Fruit fly (Drosophila melanogaster) whole organism, pupa: ENCODE measurements around the gene CG5466.

Experiments used
- CG10348 ChIP-seq: fragments of 200-800 bp; sonication (Bioruptor generic); IDR thresholded peaks from 2 replicates; pipeline ENCODE4 v1.3.6; 2022; ENCODE audit warnings: missing biosample characterization, missing genetic modification characterization
- CG12605 ChIP-seq: fragments of 200-800 bp; sonication (Bioruptor generic); IDR thresholded peaks from 2 replicates; pipeline ENCODE4 v1.3.6; 2022; ENCODE audit warnings: missing biosample characterization, missing genetic modification characterization
- CG13204 ChIP-seq: fragments of 200-800 bp; sonication (Bioruptor generic); optimal IDR thresholded peaks from 2 replicates; lab custom pipeline; 2018; ENCODE audit warnings: missing biosample characterization, mild to moderate bottlenecking, missing genetic modification characterization, moderate library complexity
- CG14655 ChIP-seq: fragments of 200-800 bp; sonication (Bioruptor generic); optimal IDR thresholded peaks from 3 replicates; lab custom pipeline; 2017; ENCODE audit warnings: mild to moderate bottlenecking, missing biosample characterization, missing genetic modification reagents, missing genetic modification characterization
- CG15710 ChIP-seq: fragments of 200-800 bp; sonication (Bioruptor generic); optimal IDR thresholded peaks from 2 replicates; lab custom pipeline; 2018; ENCODE audit warnings: missing biosample characterization, mild to moderate bottlenecking, missing genetic modification characterization, moderate library complexity
- CG17806 ChIP-seq: fragments of 200-800 bp; sonication (Bioruptor generic); optimal IDR thresholded peaks from 2 replicates; lab custom pipeline; 2018; ENCODE audit warnings: missing biosample characterization, mild to moderate bottlenecking, missing genetic modification characterization, moderate library complexity
- CG32121 ChIP-seq: fragments of 200-800 bp; sonication (Bioruptor generic); IDR thresholded peaks from 2 replicates; pipeline ENCODE4 v1.3.6; 2022; ENCODE audit warnings: missing biosample characterization, missing genetic modification characterization
- CG34367 ChIP-seq: fragments of 200-800 bp; sonication (Bioruptor generic); optimal IDR thresholded peaks from 2 replicates; lab custom pipeline; 2018; ENCODE audit warnings: missing biosample characterization, mild to moderate bottlenecking, missing genetic modification characterization
- CG4496 ChIP-seq: fragments of 200-800 bp; sonication (Bioruptor generic); IDR thresholded peaks from 3 replicates; pipeline ENCODE4 v1.3.6; 2022; ENCODE audit warnings: missing biosample characterization, missing genetic modification characterization
- CG8159 ChIP-seq: fragments of 200-800 bp; sonication (Bioruptor generic); optimal IDR thresholded peaks from 3 replicates; lab custom pipeline; 2018; ENCODE audit warnings: missing biosample characterization, mild to moderate bottlenecking, missing genetic modification characterization, moderate library complexity
- CG8301 ChIP-seq: fragments of 200-800 bp; sonication (Bioruptor generic); optimal IDR thresholded peaks from 2 replicates; lab custom pipeline; 2018; ENCODE audit warnings: missing biosample characterization, mild to moderate bottlenecking, missing genetic modification characterization
- CG9948 ChIP-seq: fragments of 200-800 bp; sonication (Bioruptor generic); optimal IDR thresholded peaks from 2 replicates; lab custom pipeline; 2018; ENCODE audit warnings: missing biosample characterization, mild to moderate bottlenecking, missing genetic modification characterization, moderate library complexity
- D1 ChIP-seq: fragments of 200-800 bp; sonication (Bioruptor generic); optimal IDR thresholded peaks from 2 replicates; lab custom pipeline; 2018; ENCODE audit warnings: missing biosample characterization, mild to moderate bottlenecking, missing genetic modification characterization, moderate library complexity
- EcR ChIP-seq: fragments of 200-800 bp; sonication (Bioruptor generic); optimal IDR thresholded peaks from 3 replicates; lab custom pipeline; 2019; ENCODE audit warnings: missing biosample characterization, missing genetic modification characterization, mild to moderate bottlenecking, moderate library complexity, missing genetic modification reagents
- Ets98B ChIP-seq: fragments of 200-800 bp; sonication (Bioruptor generic); IDR thresholded peaks from 2 replicates; pipeline ENCODE4 v1.3.6; 2022; ENCODE audit warnings: missing biosample characterization, missing genetic modification characterization
- Pif1A ChIP-seq: fragments of 200-800 bp; sonication (Bioruptor generic); optimal IDR thresholded peaks from 3 replicates; lab custom pipeline; 2016; ENCODE audit warnings: missing biosample characterization, missing genetic modification characterization
- Pif1B ChIP-seq: fragments of 200-800 bp; sonication (Bioruptor generic); optimal IDR thresholded peaks from 3 replicates; lab custom pipeline; 2016; ENCODE audit warnings: missing biosample characterization, missing genetic modification characterization
- Snoo ChIP-seq: fragments of 200-800 bp; sonication (Bioruptor generic); optimal IDR thresholded peaks from 3 replicates; lab custom pipeline; 2017; ENCODE audit warnings: missing biosample characterization, mild to moderate bottlenecking, missing genetic modification characterization, inconsistent platforms
- fd96Ca ChIP-seq: fragments of 200-800 bp; sonication (Bioruptor generic); IDR thresholded peaks from 3 replicates; pipeline ENCODE4 v1.3.6; 2022; ENCODE audit warnings: missing biosample characterization, missing genetic modification characterization
- gl ChIP-seq: fragments of 200-800 bp; sonication (Bioruptor generic); optimal IDR thresholded peaks from 2 replicates; lab custom pipeline; 2018; ENCODE audit warnings: missing biosample characterization, mild to moderate bottlenecking, missing genetic modification characterization
- rn ChIP-seq: fragments of 200-800 bp; sonication (Bioruptor generic); IDR thresholded peaks from 2 replicates; pipeline ENCODE4 v1.3.6; 2022; ENCODE audit warnings: missing biosample characterization, missing genetic modification characterization

Gene CG5466

dm6 chr3R:20593463-20593838 lies 24.2 kb upstream of the CG5466 start:
- TF ChIP-seq CG10348 (GFP tag; lab: Robert Waterston, UW): no peak
- 0 out of 3 replicates have a peak, but pooled peaks have one; percentile 27 for TF ChIP-seq fd96Ca (GFP tag; lab: Robert Waterston, UW)

dm6 chr3R:20594194-20595144 lies 23.2 kb upstream of the CG5466 start:
- peak; percentile 96 for TF ChIP-seq D1 (tag; lab: Kevin White, UChicago)
- peak; percentile 70 for TF ChIP-seq CG32121 (GFP tag; lab: Robert Waterston, UW)
- peak; percentile 35; the same call in 1 of the 3 replicates for TF ChIP-seq fd96Ca (GFP tag; lab: Robert Waterston, UW)
- TF ChIP-seq rn (GFP tag; lab: Robert Waterston, UW): peak; percentile 75; the same call in 1 of the 2 replicates
- peak; percentile 60 for TF ChIP-seq gl (tag; lab: Kevin White, UChicago)
- peak; percentile 95 for TF ChIP-seq CG17806 (tag; lab: Kevin White, UChicago)
- TF ChIP-seq CG9948 (tag; lab: Kevin White, UChicago): peak; percentile 98
- TF ChIP-seq Pif1B (GFP tag; lab: Kevin White, UChicago): peak; percentile 76
- peak; percentile 96 for TF ChIP-seq CG15710
- peak; percentile 82 for TF ChIP-seq Pif1A (GFP tag; lab: Kevin White, UChicago)
- TF ChIP-seq CG14655 (GFP tag; lab: Kevin White, UChicago): peak; percentile 95
- TF ChIP-seq CG8301 (tag; lab: Kevin White, UChicago): peak; percentile 89
- peak; percentile 76 for TF ChIP-seq CG4496 (GFP tag; lab: Robert Waterston, UW)
- peak; percentile 74 for TF ChIP-seq Ets98B
- peak; percentile 83 for TF ChIP-seq CG12605
- peak; percentile 98 for TF ChIP-seq CG8159
- peak; percentile 83 for TF ChIP-seq CG13204
- TF ChIP-seq CG34367 (tag; lab: Kevin White, UChicago): peak; percentile 90
- TF ChIP-seq EcR (GFP tag; lab: Kevin White, UChicago): peak; percentile 54
- TF ChIP-seq Snoo (tag; lab: Kevin White, UChicago): peak; percentile 74
- peak; percentile 8; the same call in 1 of the 2 replicates for TF ChIP-seq CG10348 (GFP tag; lab: Robert Waterston, UW)

dm6 chr3R:20595145-20595812 lies 22.4 kb upstream of the CG5466 start:
- TF ChIP-seq CG32121 (GFP tag; lab: Robert Waterston, UW) (no peak), CG17806 (tag; lab: Kevin White, UChicago) (peak; percentile 20), CG8159 (peak; percentile 12), CG4496 (GFP tag; lab: Robert Waterston, UW) (no peak; the same call in 2 of the 3 replicates), Pif1B (GFP tag; lab: Kevin White, UChicago) (no peak), rn (GFP tag; lab: Robert Waterston, UW) (no peak), CG14655 (GFP tag; lab: Kevin White, UChicago) (peak; percentile 59), Ets98B (no peak), fd96Ca (GFP tag; lab: Robert Waterston, UW) (no peak), CG9948 (tag; lab: Kevin White, UChicago) (no peak), EcR (GFP tag; lab: Kevin White, UChicago) (no peak), gl (tag; lab: Kevin White, UChicago) (no peak), CG34367 (tag; lab: Kevin White, UChicago) (no peak), CG12605 (no peak), CG10348 (GFP tag; lab: Robert Waterston, UW) (no peak), Pif1A (GFP tag; lab: Kevin White, UChicago) (no peak), CG13204 (no peak), CG8301 (tag; lab: Kevin White, UChicago) (peak; percentile 18), D1 (tag; lab: Kevin White, UChicago) (no peak), Snoo (tag; lab: Kevin White, UChicago) (no peak), CG15710 (no peak)
- TF ChIP-seq, all 21 proteins: peak for 4

- TF ChIP-seq CG10348 (GFP tag; lab: Robert Waterston, UW) (no peak), Snoo (tag; lab: Kevin White, UChicago) (no peak), Pif1A (GFP tag; lab: Kevin White, UChicago) (no peak), Ets98B (no peak), CG15710 (no peak), CG32121 (GFP tag; lab: Robert Waterston, UW) (no peak), CG4496 (GFP tag; lab: Robert Waterston, UW) (no peak), D1 (tag; lab: Kevin White, UChicago) (no peak), CG34367 (tag; lab: Kevin White, UChicago) (no peak), Pif1B (GFP tag; lab: Kevin White, UChicago) (no peak), CG17806 (tag; lab: Kevin White, UChicago) (no peak)
These were observed 21.8 kb upstream of the CG5466 start for dm6 chr3R:20595901-20596300.

dm6 chr3R:20596337-20596962 lies 21.2 kb upstream of the CG5466 start:
- TF ChIP-seq EcR (GFP tag; lab: Kevin White, UChicago) (no peak), CG9948 (tag; lab: Kevin White, UChicago) (no peak), CG13204 (no peak)
